Fruit fly (Drosophila melanogaster): ENCODE results near the gene PIG-P.

PIG-P gene

DNA sequence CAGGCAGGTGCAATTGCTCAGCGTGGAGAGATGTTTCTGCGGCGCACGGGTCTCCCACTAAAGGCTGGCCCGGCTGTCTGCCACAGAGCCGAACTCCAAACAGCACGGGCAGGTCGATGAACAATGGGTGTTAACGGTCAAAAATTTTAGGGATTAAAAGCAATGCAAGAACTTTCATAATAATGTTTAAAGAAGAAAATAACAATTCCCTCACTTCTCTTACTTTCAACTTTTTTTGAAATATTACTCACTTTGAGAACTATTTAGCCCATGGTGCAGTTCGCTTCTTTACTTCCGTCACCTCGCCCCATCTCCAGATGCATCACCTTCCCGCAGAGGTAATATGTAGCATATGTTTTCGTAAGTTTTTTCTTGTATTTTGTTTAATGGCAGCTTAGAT is 14.5 kb upstream of the PIG-P start (continued):
- peak; percentile 70 for TF ChIP-seq Hr39 (GFP tag; optimal IDR thresholded peaks at IDR 0.05)
- TF ChIP-seq OdsH (GFP tag; optimal IDR thresholded peaks at IDR 0.05) = peak; percentile 81
- TF ChIP-seq acj6 (GFP tag; optimal IDR thresholded peaks at IDR 0.05) = peak; percentile 84
- peak; percentile 88 for TF ChIP-seq CG8119 (GFP tag; IDR thresholded peaks at IDR 0.05)
- no peak for TF ChIP-seq Hr38 (GFP tag; optimal IDR thresholded peaks at IDR 0.05)
- peak; percentile 31 for TF ChIP-seq fd85E (GFP tag; optimal IDR thresholded peaks at IDR 0.05)
- TF ChIP-seq spab (GFP tag; optimal IDR thresholded peaks at IDR 0.05) = peak; percentile 71
- TF ChIP-seq achi (GFP tag; optimal IDR thresholded peaks at IDR 0.05) = peak; percentile 80
- peak; percentile 59 for TF ChIP-seq Ets21C (GFP tag; optimal IDR thresholded peaks at IDR 0.05)
- TF ChIP-seq Sox15 (GFP tag; optimal IDR thresholded peaks at IDR 0.05) = peak; percentile 53
- TF ChIP-seq ss (GFP tag; optimal IDR thresholded peaks at IDR 0.05) = peak; percentile 64 to 74
- TF ChIP-seq CG10631 (GFP tag; optimal IDR thresholded peaks at IDR 0.05) = peak; percentile 76
- TF ChIP-seq Sox14 (GFP tag; optimal IDR thresholded peaks at IDR 0.05) = peak; percentile 82
- peak; percentile 51 for TF ChIP-seq CG16779 (tag; optimal IDR thresholded peaks at IDR 0.05)
- peak; percentile 75 for TF ChIP-seq Sox102F (GFP tag; optimal IDR thresholded peaks at IDR 0.05)
- peak; percentile 93 for TF ChIP-seq CG6163 (GFP tag; IDR thresholded peaks at IDR 0.05)
- no peak for TF ChIP-seq fkh (GFP tag; optimal IDR thresholded peaks at IDR 0.05)
- TF ChIP-seq fd59A (GFP tag; optimal IDR thresholded peaks at IDR 0.05) = peak; percentile 69
- 0 out of 2 replicates have a peak, but pooled peaks have one; percentile 15 for TF ChIP-seq CG11294 (GFP tag; IDR thresholded peaks at IDR 0.05)
- TF ChIP-seq pdm3 (GFP tag; optimal IDR thresholded peaks at IDR 0.05) = peak; percentile 78

DNA sequence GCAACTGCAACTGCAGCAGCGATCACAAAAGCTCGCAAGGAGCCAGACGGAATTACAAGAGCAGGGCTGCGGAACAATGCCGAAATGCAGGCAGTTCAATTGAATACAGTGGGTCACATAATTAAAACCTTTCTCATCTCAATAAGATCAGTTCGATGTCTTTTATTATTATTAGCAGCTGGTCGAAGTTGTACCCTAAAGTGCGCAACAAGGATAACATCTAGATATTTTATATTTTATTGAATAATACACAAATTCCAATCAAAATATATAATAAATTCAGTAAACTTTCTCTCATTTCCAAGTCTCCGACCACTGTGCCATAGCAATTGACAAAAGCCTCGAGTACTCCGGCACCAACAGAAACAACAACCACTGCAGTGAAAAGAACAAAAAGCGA is 10.1 kb upstream of the PIG-P start:
- TF ChIP-seq CG32006 (GFP tag; optimal IDR thresholded peaks at IDR 0.05) (peak; percentile 42), Sox102F (GFP tag; optimal IDR thresholded peaks at IDR 0.05) (peak; percentile 56), CG3032 (tag; optimal IDR thresholded peaks at IDR 0.05) (peak; percentile 10), CG31627 (GFP tag; optimal IDR thresholded peaks at IDR 0.05) (peak; percentile 14), spab (GFP tag; optimal IDR thresholded peaks at IDR 0.05) (peak; percentile 12), esn (GFP tag; optimal IDR thresholded peaks at IDR 0.05) (peak; percentile 67), CG9139 (GFP tag; optimal IDR thresholded peaks at IDR 0.05) (peak; percentile 14), net (GFP tag; optimal IDR thresholded peaks at IDR 0.05) (peak; percentile 25), CG6792 (GFP tag; optimal IDR thresholded peaks at IDR 0.05) (peak; percentile 49), CG3919 (GFP tag; optimal IDR thresholded peaks at IDR 0.05) (peak; percentile 54), CG11762 (GFP tag; optimal IDR thresholded peaks at IDR 0.05; ENCODE audit: insufficient read depth) (peak; percentile 2), lz (GFP tag; optimal IDR thresholded peaks at IDR 0.05) (peak; percentile 52), fd59A (GFP tag; optimal IDR thresholded peaks at IDR 0.05) (no peak), CG4318 (GFP tag; optimal IDR thresholded peaks at IDR 0.05) (no peak), CG16779 (tag; optimal IDR thresholded peaks at IDR 0.05) (no peak), CG8632 (GFP tag; optimal IDR thresholded peaks at IDR 0.05) (peak; percentile 45), Eip75B (GFP tag; optimal IDR thresholded peaks at IDR 0.05) (peak; percentile 46), ss (GFP tag; optimal IDR thresholded peaks at IDR 0.05) (peak; percentile 0 to 10), eg (GFP tag; IDR thresholded peaks at IDR 0.05) (no peak), CG6276 (GFP tag; optimal IDR thresholded peaks at IDR 0.05) (no peak), Ets21C (GFP tag; optimal IDR thresholded peaks at IDR 0.05) (no peak), Gug (GFP tag; IDR thresholded peaks at IDR 0.05) (no peak), Lpt (GFP tag; optimal IDR thresholded peaks at IDR 0.05) (no peak), Hr4 (GFP tag; optimal IDR thresholded peaks at IDR 0.05) (peak; percentile 24), Met (GFP tag; optimal IDR thresholded peaks at IDR 0.05) (peak; percentile 65), CG7368 (GFP tag; optimal IDR thresholded peaks at IDR 0.05) (peak; percentile 18), CG8119 (GFP tag; IDR thresholded peaks at IDR 0.05) (peak; percentile 34; the same call in 1 of the 3 replicates), acj6 (GFP tag; optimal IDR thresholded peaks at IDR 0.05) (peak; percentile 31), Ets96B (tag; optimal IDR thresholded peaks at IDR 0.05) (peak; percentile 37), fd85E (GFP tag; optimal IDR thresholded peaks at IDR 0.05) (no peak), salr (GFP tag; optimal IDR thresholded peaks at IDR 0.05) (peak in 1 of 2 experiments; percentile 13), cyc (GFP tag; optimal IDR thresholded peaks at IDR 0.05) (peak; percentile 30), Hr38 (GFP tag; optimal IDR thresholded peaks at IDR 0.05) (no peak), CG6808 (GFP tag; optimal IDR thresholded peaks at IDR 0.05) (peak; percentile 42), Sox15 (GFP tag; optimal IDR thresholded peaks at IDR 0.05) (no peak), vri (GFP tag; optimal IDR thresholded peaks at IDR 0.05) (peak; percentile 20), achi (GFP tag; optimal IDR thresholded peaks at IDR 0.05) (peak; percentile 59), Eip78C (GFP tag) (peak; percentile 88), CG6163 (GFP tag; IDR thresholded peaks at IDR 0.05) (no peak), CG11294 (GFP tag; IDR thresholded peaks at IDR 0.05) (no peak), pdm3 (GFP tag; optimal IDR thresholded peaks at IDR 0.05) (peak; percentile 42), Sox14 (GFP tag; optimal IDR thresholded peaks at IDR 0.05) (peak; percentile 16), Blimp-1 (GFP tag; optimal IDR thresholded peaks at IDR 0.05) (no peak)
